Worm (Caenorhabditis elegans) whole organism, late embryonic: ENCODE results near the gene T07F8.1.

ENCODE experiments used
- C08G9.2 ChIP-seq: sonication (generic microtip); optimal IDR thresholded peaks from 2 replicates; lab custom pipeline; 2016; ENCODE audit warnings: mild to moderate bottlenecking, missing genetic modification characterization, moderate library complexity, missing compliant biosample characterization
- C38D4.7 ChIP-seq: fragments of 200-800 bp; sonication (Bioruptor generic); optimal IDR thresholded peaks from 2 replicates; lab custom pipeline; 2018; ENCODE audit warnings: mild to moderate bottlenecking, missing genetic modification characterization, moderate library complexity, missing compliant biosample characterization
- K09A11.1 ChIP-seq: sonication (generic microtip); optimal IDR thresholded peaks from 2 replicates; lab custom pipeline; 2017; ENCODE audit warnings: antibody characterized with exemption, mild to moderate bottlenecking, missing genetic modification characterization, missing compliant biosample characterization; ENCODE audit not compliant: insufficient read depth
- Y22D7AL.16 ChIP-seq: sonication (generic microtip); optimal IDR thresholded peaks from 2 replicates; lab custom pipeline; 2016; ENCODE audit warnings: missing genetic modification characterization, missing compliant biosample characterization
- ama-1 ChIP-seq: fragments of 150-350 bp; optimal IDR thresholded peaks from 2 replicates; lab custom pipeline; 2014
- ceh-14 ChIP-seq: sonication (generic microtip); optimal IDR thresholded peaks from 2 replicates; lab custom pipeline; 2016; ENCODE audit warnings: missing genotype, missing genetic modification characterization, missing compliant biosample characterization
- ceh-18 ChIP-seq: sonication (generic microtip); optimal IDR thresholded peaks from 2 replicates; lab custom pipeline; 2016; ENCODE audit warnings: missing genetic modification characterization, missing compliant biosample characterization
- ceh-2 ChIP-seq: sonication (generic microtip); optimal IDR thresholded peaks from 2 replicates; lab custom pipeline; 2016; ENCODE audit warnings: missing genotype, missing genetic modification characterization, missing compliant biosample characterization
- ceh-22 ChIP-seq: sonication (generic microtip); optimal IDR thresholded peaks from 2 replicates; lab custom pipeline; 2017; ENCODE audit warnings: missing biosample characterization, missing genetic modification characterization
- ceh-31 ChIP-seq: sonication (generic microtip); optimal IDR thresholded peaks from 2 replicates; lab custom pipeline; 2016; ENCODE audit warnings: missing genetic modification characterization, missing compliant biosample characterization
- ceh-34 ChIP-seq: sonication (generic microtip); optimal IDR thresholded peaks from 2 replicates; lab custom pipeline; 2016; ENCODE audit warnings: mild to moderate bottlenecking, missing genetic modification characterization, missing compliant biosample characterization
- ceh-6 ChIP-seq: fragments of 200-800 bp; sonication (Bioruptor generic); optimal IDR thresholded peaks from 2 replicates; lab custom pipeline; 2018; ENCODE audit warnings: mild to moderate bottlenecking, missing genetic modification characterization, missing compliant biosample characterization
- dve-1 ChIP-seq: sonication (generic microtip); optimal IDR thresholded peaks from 2 replicates; lab custom pipeline; 2017; ENCODE audit warnings: antibody characterized with exemption, mild to moderate bottlenecking, missing genetic modification characterization, missing compliant biosample characterization
- elt-2 ChIP-seq: sonication (generic microtip); optimal IDR thresholded peaks from 2 replicates; lab custom pipeline; 2016; ENCODE audit warnings: missing genetic modification reagents, missing genetic modification characterization, missing compliant biosample characterization
- elt-4 ChIP-seq: sonication (generic microtip); optimal IDR thresholded peaks from 2 replicates; lab custom pipeline; 2016; ENCODE audit warnings: missing genetic modification characterization, missing compliant biosample characterization
- ets-4 ChIP-seq: sonication (generic microtip); optimal IDR thresholded peaks from 2 replicates; lab custom pipeline; 2016; ENCODE audit warnings: missing genetic modification characterization, missing compliant biosample characterization
- fkh-6 ChIP-seq: sonication (generic microtip); optimal IDR thresholded peaks from 2 replicates; lab custom pipeline; 2016; ENCODE audit warnings: missing genetic modification characterization, missing compliant biosample characterization
- hlh-8 ChIP-seq: sonication (generic microtip); optimal IDR thresholded peaks from 2 replicates; lab custom pipeline; 2016; ENCODE audit warnings: missing genotype, missing genetic modification characterization, missing compliant biosample characterization
- lin-11 ChIP-seq: fragments of 200-800 bp; sonication (Bioruptor generic); optimal IDR thresholded peaks from 2 replicates; lab custom pipeline; 2018; ENCODE audit warnings: mild to moderate bottlenecking, missing genetic modification characterization, missing compliant biosample characterization
- mec-3 ChIP-seq: sonication (generic microtip); optimal IDR thresholded peaks from 2 replicates; lab custom pipeline; 2016; ENCODE audit warnings: borderline replicate concordance, missing genetic modification characterization, missing compliant biosample characterization
- nfya-1 ChIP-seq: sonication (generic microtip); optimal IDR thresholded peaks from 2 replicates; lab custom pipeline; 2017; ENCODE audit warnings: missing genetic modification characterization, mild to moderate bottlenecking, missing compliant biosample characterization, antibody characterized with exemption, moderate library complexity
- nhr-232 ChIP-seq: sonication (generic microtip); optimal IDR thresholded peaks from 2 replicates; lab custom pipeline; 2016; ENCODE audit warnings: missing genetic modification characterization, missing compliant biosample characterization
- odd-2 ChIP-seq: sonication (generic microtip); optimal IDR thresholded peaks from 2 replicates; lab custom pipeline; 2017; ENCODE audit warnings: antibody characterized with exemption, mild to moderate bottlenecking, missing genetic modification characterization, missing compliant biosample characterization
- pax-1 ChIP-seq: fragments of 150-350 bp; optimal IDR thresholded peaks from 2 replicates; lab custom pipeline; 2014; ENCODE audit warnings: missing biosample characterization, missing genetic modification characterization
- pha-4 ChIP-seq: fragments of 150-350 bp; optimal IDR thresholded peaks from 2 replicates; lab custom pipeline; 2018; ENCODE audit warnings: missing biosample characterization, missing genetic modification reagents, missing genetic modification characterization
- pqm-1 ChIP-seq: sonication (generic microtip); optimal IDR thresholded peaks from 2 replicates; lab custom pipeline; 2016; ENCODE audit warnings: missing genetic modification characterization, missing compliant biosample characterization
- pros-1 ChIP-seq: fragments of 150-350 bp; optimal IDR thresholded peaks from 2 replicates; lab custom pipeline; 2014; ENCODE audit warnings: missing biosample characterization, missing genetic modification reagents, missing genetic modification characterization
- ref-2 ChIP-seq: sonication (generic microtip); optimal IDR thresholded peaks from 2 replicates; lab custom pipeline; 2016; ENCODE audit warnings: missing genetic modification characterization, missing compliant biosample characterization
- rnt-1 ChIP-seq: sonication (generic microtip); optimal IDR thresholded peaks from 2 replicates; lab custom pipeline; 2016; ENCODE audit warnings: missing genetic modification characterization, missing compliant biosample characterization
- sdc-2 ChIP-seq: sonication (generic microtip); optimal IDR thresholded peaks from 2 replicates; lab custom pipeline; 2016; ENCODE audit warnings: missing genotype, missing genetic modification characterization, missing compliant biosample characterization
- syd-9 ChIP-seq: sonication (generic microtip); optimal IDR thresholded peaks from 2 replicates; lab custom pipeline; 2016; ENCODE audit warnings: mild to moderate bottlenecking, missing genetic modification characterization, moderate library complexity, missing compliant biosample characterization
- tbx-2 ChIP-seq: sonication (generic microtip); optimal IDR thresholded peaks from 2 replicates; lab custom pipeline; 2016; ENCODE audit warnings: missing genetic modification characterization, missing compliant biosample characterization
- tbx-7 ChIP-seq: sonication (generic microtip); optimal IDR thresholded peaks from 2 replicates; lab custom pipeline; 2016; ENCODE audit warnings: missing genotype, missing genetic modification characterization, missing compliant biosample characterization
- unc-42 ChIP-seq: sonication (generic microtip); optimal IDR thresholded peaks from 2 replicates; lab custom pipeline; 2016; ENCODE audit warnings: missing genotype, missing genetic modification characterization, missing compliant biosample characterization
- unc-55 ChIP-seq: sonication (generic microtip); optimal IDR thresholded peaks from 2 replicates; lab custom pipeline; 2017; ENCODE audit warnings: missing biosample characterization, missing genetic modification reagents, missing genetic modification characterization

T07F8.1 gene

DNA sequence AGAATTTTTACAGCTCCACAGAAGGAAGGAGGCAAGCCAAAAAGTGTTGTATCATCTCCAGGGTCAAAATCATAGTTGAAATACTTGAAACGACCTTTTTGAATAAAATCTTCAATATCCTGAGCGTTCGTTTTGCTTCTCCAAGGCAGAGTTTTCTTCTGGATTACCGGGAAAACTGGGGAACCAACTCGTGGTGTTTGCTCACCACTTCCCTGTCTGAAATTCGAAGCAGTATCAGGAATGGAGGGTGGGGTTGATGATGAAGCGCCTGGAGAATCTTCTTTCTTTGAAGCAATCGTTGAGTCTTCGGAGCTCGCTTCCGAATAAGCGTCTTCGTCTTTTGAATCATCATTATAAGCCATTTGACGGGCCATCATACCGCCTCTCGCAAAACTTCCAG, 45.1 kb upstream of the T07F8.1 start:
- TF ChIP-seq K09A11.1 (tag; lab: Kevin White, UChicago): no peak

DNA sequence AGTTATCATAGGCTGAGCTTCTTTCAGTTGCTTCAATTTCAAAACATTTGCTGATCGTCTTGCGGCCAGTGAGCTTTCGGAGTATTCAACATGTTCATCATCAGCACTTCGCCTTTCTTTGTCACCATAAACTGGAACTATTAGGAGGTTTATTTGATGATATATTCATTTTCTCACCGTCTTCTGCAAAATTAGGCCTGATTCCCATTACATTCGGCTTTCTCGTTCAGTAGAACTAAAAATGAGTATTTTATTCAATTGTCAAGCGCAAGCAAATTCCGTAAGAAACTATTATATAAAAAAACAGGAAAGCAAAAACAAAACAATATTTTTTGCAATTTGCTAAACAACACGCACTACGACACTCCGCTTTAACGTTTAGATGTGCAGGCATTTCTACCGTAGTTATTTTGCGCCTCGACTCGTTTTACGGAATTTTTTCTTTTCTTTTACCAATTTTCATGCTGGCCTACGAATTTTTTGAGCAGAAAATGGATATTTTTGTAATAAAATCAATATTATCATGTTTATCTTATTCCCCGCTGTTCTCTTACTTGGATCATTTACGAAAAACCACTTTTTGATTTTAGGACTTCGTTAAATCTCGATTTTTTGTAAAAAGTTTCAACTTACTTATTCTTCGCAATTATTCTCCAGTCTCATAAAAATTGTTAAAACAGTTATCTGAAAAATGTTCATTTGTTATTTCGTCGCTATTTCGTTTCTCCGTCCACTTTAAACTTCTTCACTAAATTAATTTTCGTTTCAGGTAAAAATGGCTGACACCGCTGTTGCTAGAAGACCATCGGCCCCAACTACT, 43.2 kb upstream of the T07F8.1 start, which contains the start of the genes farl-11 and rpl-33:
Gene farl-11 (minus strand): TSS at position 242 of the 820 bp plus-strand sequence.
Gene rpl-33 (plus strand): TSS at position 770 of the 820 bp plus-strand sequence.
- TF ChIP-seq sdc-2 (no peak), pha-4 (tag; lab: Kevin White, UChicago) (no peak), unc-42 (tag; lab: Kevin White, UChicago) (peak; percentile 6), nhr-232 (tag; lab: Kevin White, UChicago) (no peak), tbx-7 (tag; lab: Kevin White, UChicago) (no peak), lin-11 (tag; lab: Kevin White, UChicago) (no peak), odd-2 (tag; lab: Kevin White, UChicago) (no peak), nfya-1 (tag; lab: Kevin White, UChicago) (peak; percentile 73), tbx-2 (tag; lab: Kevin White, UChicago) (peak; percentile 52), ceh-14 (tag; lab: Kevin White, UChicago) (no peak), pros-1 (no peak), unc-55 (GFP tag; lab: Kevin White, UChicago) (peak; percentile 38), fkh-6 (no peak), ceh-34 (tag; lab: Kevin White, UChicago) (peak; percentile 23), pax-1 (tag; lab: Kevin White, UChicago) (peak; percentile 19), ets-4 (tag; lab: Kevin White, UChicago) (peak; percentile 39), C38D4.7 (no peak), dve-1 (tag; lab: Kevin White, UChicago) (peak; percentile 50), elt-2 (tag; lab: Kevin White, UChicago) (peak; percentile 42), ceh-6 (GFP tag; lab: Kevin White, UChicago) (no peak), ceh-18 (peak; percentile 54), ref-2 (tag; lab: Kevin White, UChicago) (peak; percentile 29), ceh-31 (tag; lab: Kevin White, UChicago) (peak; percentile 80), rnt-1 (tag; lab: Kevin White, UChicago) (peak; percentile 19), mec-3 (no peak), Y22D7AL.16 (tag; lab: Kevin White, UChicago) (no peak)

DNA sequence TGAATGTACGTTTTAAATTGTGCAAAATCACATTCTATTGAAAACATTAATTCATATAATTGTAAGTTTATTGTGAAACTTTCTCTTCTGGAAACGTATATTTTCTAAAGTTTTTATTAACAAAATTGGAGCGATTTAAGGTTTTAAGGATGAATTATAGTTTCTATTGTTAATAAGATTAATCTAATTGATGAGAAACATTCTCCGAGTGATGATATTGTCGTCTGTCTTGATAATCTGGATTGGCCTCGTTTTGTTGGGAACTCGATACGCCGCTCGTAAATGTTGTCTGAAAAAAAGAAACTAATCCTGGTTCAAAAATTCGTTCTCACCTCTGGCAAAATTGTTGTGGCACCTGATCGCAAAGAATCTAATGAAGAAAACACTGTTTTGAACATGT, 41.9 kb upstream of the T07F8.1 start:
- TF ChIP-seq ref-2 (tag; lab: Kevin White, UChicago): no peak
- TF ChIP-seq syd-9 (tag; lab: Kevin White, UChicago): no peak
- no peak for TF ChIP-seq ama-1 (lab: Kevin White, UChicago)
- no peak for TF ChIP-seq C08G9.2 (tag; lab: Kevin White, UChicago)
- no peak for TF ChIP-seq ceh-22
- no peak for TF ChIP-seq elt-4
- TF ChIP-seq, all 69 proteins: peak for 0

DNA sequence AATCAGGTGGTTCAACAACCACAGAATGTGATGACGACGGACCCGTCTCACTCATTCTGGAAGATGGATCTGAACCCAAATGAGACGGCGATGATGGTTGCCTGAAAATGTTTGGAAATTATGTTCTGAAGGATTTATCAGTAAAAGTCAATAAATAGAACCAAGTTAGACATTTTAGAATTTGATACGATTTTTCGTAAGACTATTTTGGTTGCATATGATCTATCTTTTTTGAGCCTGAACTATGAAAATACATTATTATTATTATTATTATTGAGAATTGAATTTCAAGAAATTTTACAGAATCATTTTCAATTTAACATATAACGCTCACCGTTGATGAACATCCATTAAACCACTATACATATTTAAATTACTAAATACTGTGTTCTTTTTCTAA, 38.2 kb upstream of the T07F8.1 start, which contains the start of gene F10E7.9:
Gene F10E7.9 (minus strand): TSS at position 101 of the 400 bp plus-strand sequence.
- TF ChIP-seq ceh-2: no peak
- TF ChIP-seq pqm-1: no peak
- no peak for TF ChIP-seq hlh-8 (tag; lab: Kevin White, UChicago)
- no peak for TF ChIP-seq mec-3
